Worm (Caenorhabditis elegans) whole organism, early embryonic: ENCODE data around the gene K08F4.5.

ENCODE experiments used
- B0310.2 ChIP-seq: sonication (generic microtip); optimal IDR thresholded peaks from 2 replicates; lab custom pipeline; 2016; ENCODE audit warnings: mild to moderate bottlenecking, missing genetic modification characterization, missing compliant biosample characterization
- F13C5.2 ChIP-seq: sonication (generic microtip); optimal IDR thresholded peaks from 2 replicates; lab custom pipeline; 2017; ENCODE audit warnings: mild to moderate bottlenecking, missing genetic modification characterization, inconsistent platforms, missing compliant biosample characterization
- aly-1 ChIP-seq: sonication (generic microtip); optimal IDR thresholded peaks from 2 replicates; lab custom pipeline; 2016; ENCODE audit warnings: missing genetic modification characterization, missing compliant biosample characterization
- ama-1 ChIP-seq: fragments of 150-350 bp; optimal IDR thresholded peaks from 2 replicates; lab custom pipeline; 2014
- ceh-13 ChIP-seq: fragments of 200-800 bp; sonication (Bioruptor generic); optimal IDR thresholded peaks from 2 replicates; lab custom pipeline; 2018; ENCODE audit warnings: mild to moderate bottlenecking, missing genetic modification characterization, missing compliant biosample characterization
- ceh-36 ChIP-seq: sonication (generic microtip); optimal IDR thresholded peaks from 2 replicates; lab custom pipeline; 2016; ENCODE audit warnings: missing genetic modification characterization, inconsistent platforms, missing compliant biosample characterization
- ets-7 ChIP-seq: sonication (generic microtip); optimal IDR thresholded peaks from 2 replicates; lab custom pipeline; 2016; ENCODE audit warnings: missing genotype, missing genetic modification characterization, missing compliant biosample characterization
- flt-1 ChIP-seq: fragments of 200-800 bp; sonication (Bioruptor generic); IDR thresholded peaks from 2 replicates; pipeline ENCODE4 v1.3.6; 2022; ENCODE audit warnings: missing genetic modification characterization, missing compliant biosample characterization
- hmbx-1 ChIP-seq: sonication (generic microtip); optimal IDR thresholded peaks from 2 replicates; lab custom pipeline; 2016; ENCODE audit warnings: mild to moderate bottlenecking, missing genetic modification characterization, missing compliant biosample characterization
- hmg-4 ChIP-seq: fragments of 200-800 bp; sonication (Bioruptor generic); optimal IDR thresholded peaks from 2 replicates; lab custom pipeline; 2018; ENCODE audit warnings: mild to moderate bottlenecking, missing genetic modification characterization, missing compliant biosample characterization
- hnd-1 ChIP-seq: sonication (generic microtip); optimal IDR thresholded peaks from 2 replicates; lab custom pipeline; 2016; ENCODE audit warnings: missing genetic modification characterization, missing compliant biosample characterization
- pes-1 ChIP-seq: fragments of 200-800 bp; sonication (Bioruptor generic); IDR thresholded peaks from 2 replicates; pipeline ENCODE4 v1.3.6; 2022; ENCODE audit warnings: missing genetic modification reagents, missing genetic modification characterization, missing compliant biosample characterization
- scrt-1 ChIP-seq: fragments of 200-800 bp; sonication (Bioruptor generic); IDR thresholded peaks from 2 replicates; pipeline ENCODE4 v1.3.6; 2022; ENCODE audit warnings: missing genetic modification characterization, missing compliant biosample characterization
- sea-1 ChIP-seq: fragments of 200-800 bp; sonication (Bioruptor generic); conservative IDR thresholded peaks from 2 replicates; pipeline ENCODE4 v1.3.6; 2022; ENCODE audit warnings: missing genetic modification characterization, missing compliant biosample characterization
- tbx-11 ChIP-seq: fragments of 200-800 bp; sonication (Bioruptor generic); IDR thresholded peaks from 2 replicates; pipeline ENCODE4 v1.3.6; 2022; ENCODE audit warnings: missing genetic modification characterization, missing compliant biosample characterization
- tbx-37 ChIP-seq: fragments of 200-800 bp; sonication (Bioruptor generic); conservative IDR thresholded peaks from 2 replicates; pipeline ENCODE4 v1.3.6; 2022; ENCODE audit warnings: missing genetic modification reagents, missing genetic modification characterization, missing compliant biosample characterization
- tra-4 ChIP-seq: sonication (generic microtip); optimal IDR thresholded peaks from 2 replicates; lab custom pipeline; 2017; ENCODE audit warnings: missing genetic modification characterization, missing compliant biosample characterization

The K08F4.5 gene

ce11 chrIV:10135817-10136216 lies at the start of gene K08F4.5:
Gene K08F4.5 (minus strand): TSS chrIV:10135917.
- TF ChIP-seq ama-1 (lab: Kevin White, UChicago), result no peak
- TF ChIP-seq tbx-37 (GFP tag; lab: Robert Waterston, UW), result no peak
- TF ChIP-seq ceh-13, result no peak
- TF ChIP-seq tbx-11, result no peak
- no peak for TF ChIP-seq B0310.2 (tag; lab: Kevin White, UChicago)
- TF ChIP-seq pes-1 (GFP tag; lab: Robert Waterston, UW), result no peak
- no peak for TF ChIP-seq scrt-1 (GFP tag; lab: Robert Waterston, UW)
- TF ChIP-seq aly-1 (tag; lab: Kevin White, UChicago), result no peak
- no peak for TF ChIP-seq ceh-36 (tag; lab: Kevin White, UChicago)
- TF ChIP-seq flt-1 (GFP tag; lab: Robert Waterston, UW), result no peak
- no peak for TF ChIP-seq tra-4
- no peak for TF ChIP-seq hmg-4 (GFP tag; lab: Kevin White, UChicago)
- TF ChIP-seq hnd-1 (tag; lab: Kevin White, UChicago), result no peak
- no peak for TF ChIP-seq hmbx-1 (tag; lab: Kevin White, UChicago)

- no peak for TF ChIP-seq ets-7 (tag; lab: Kevin White, UChicago)
- TF ChIP-seq tbx-37 (GFP tag; lab: Robert Waterston, UW), result no peak
- no peak for TF ChIP-seq hnd-1 (tag; lab: Kevin White, UChicago)
- no peak for TF ChIP-seq hmbx-1 (tag; lab: Kevin White, UChicago)
- TF ChIP-seq F13C5.2 (tag; lab: Kevin White, UChicago), result no peak
- TF ChIP-seq ceh-13, result no peak
- no peak for TF ChIP-seq flt-1 (GFP tag; lab: Robert Waterston, UW)
- TF ChIP-seq ama-1 (lab: Kevin White, UChicago), result no peak
- TF ChIP-seq sea-1, result no peak
- no peak for TF ChIP-seq ceh-36 (tag; lab: Kevin White, UChicago)
- TF ChIP-seq pes-1 (GFP tag; lab: Robert Waterston, UW), result no peak
- no peak for TF ChIP-seq hmg-4 (GFP tag; lab: Kevin White, UChicago)
- TF ChIP-seq tra-4, result no peak
- no peak for TF ChIP-seq aly-1 (tag; lab: Kevin White, UChicago)
- TF ChIP-seq scrt-1 (GFP tag; lab: Robert Waterston, UW), result no peak
- TF ChIP-seq tbx-11, result no peak
- TF ChIP-seq B0310.2 (tag; lab: Kevin White, UChicago), result no peak
Observed at ce11 chrIV:10180133-10180749, 44.5 kb upstream of the K08F4.5 start, which contains the start of gene gta-1. Gene gta-1 (plus strand): TSS chrIV:10180660.

- TF ChIP-seq pes-1 (GFP tag; lab: Robert Waterston, UW), result no peak
Observed at ce11 chrIV:10177779-10178178, 42.1 kb upstream of the K08F4.5 start, which contains the start of gene mspn-1. Gene mspn-1 (plus strand): TSS chrIV:10177968.

- TF ChIP-seq hnd-1 (tag; lab: Kevin White, UChicago), result no peak
- TF ChIP-seq tbx-37 (GFP tag; lab: Robert Waterston, UW), result no peak
- no peak for TF ChIP-seq aly-1 (tag; lab: Kevin White, UChicago)
- TF ChIP-seq pes-1 (GFP tag; lab: Robert Waterston, UW), result no peak
- TF ChIP-seq flt-1 (GFP tag; lab: Robert Waterston, UW), result no peak
- TF ChIP-seq hmbx-1 (tag; lab: Kevin White, UChicago), result no peak
- no peak for TF ChIP-seq tbx-11
- no peak for TF ChIP-seq ceh-36 (tag; lab: Kevin White, UChicago)
Observed at ce11 chrIV:10176252-10176730, 40.6 kb upstream of the K08F4.5 start, which contains the start of gene rack-1. Gene rack-1 (plus strand): TSS chrIV:10176680.

- TF ChIP-seq B0310.2 (tag; lab: Kevin White, UChicago) (peak; percentile 45), F13C5.2 (tag; lab: Kevin White, UChicago) (no peak), hmg-4 (GFP tag; lab: Kevin White, UChicago) (peak; percentile 79), ceh-36 (tag; lab: Kevin White, UChicago) (peak; percentile 28)
Observed at ce11 chrIV:10174932-10175732, 39.4 kb upstream of the K08F4.5 start.

- TF ChIP-seq B0310.2 (tag; lab: Kevin White, UChicago) (no peak), hmbx-1 (tag; lab: Kevin White, UChicago) (no peak), sea-1 (no peak), pes-1 (GFP tag; lab: Robert Waterston, UW) (no peak), ceh-36 (tag; lab: Kevin White, UChicago) (no peak), tbx-37 (GFP tag; lab: Robert Waterston, UW) (no peak), hnd-1 (tag; lab: Kevin White, UChicago) (no peak), tra-4 (no peak), ets-7 (tag; lab: Kevin White, UChicago) (no peak), tbx-11 (no peak), ama-1 (lab: Kevin White, UChicago) (no peak), ceh-13 (no peak)
Observed at ce11 chrIV:10174328-10174727, 38.6 kb upstream of the K08F4.5 start, which contains the start of gene pxf-1. Gene pxf-1 (minus strand): TSS chrIV:10174341.

ce11 chrIV:10170808-10171207 lies 35.1 kb upstream of the K08F4.5 start:
- TF ChIP-seq ama-1 (lab: Kevin White, UChicago) (no peak), hmg-4 (GFP tag; lab: Kevin White, UChicago) (no peak), ceh-13 (no peak), B0310.2 (tag; lab: Kevin White, UChicago) (no peak), sea-1 (no peak), hmbx-1 (tag; lab: Kevin White, UChicago) (no peak), hnd-1 (tag; lab: Kevin White, UChicago) (no peak), tbx-11 (no peak), pes-1 (GFP tag; lab: Robert Waterston, UW) (no peak), F13C5.2 (tag; lab: Kevin White, UChicago) (no peak), ets-7 (tag; lab: Kevin White, UChicago) (no peak)
